Worm (Caenorhabditis elegans): ENCODE results near the gene chts-1.

DNA sequence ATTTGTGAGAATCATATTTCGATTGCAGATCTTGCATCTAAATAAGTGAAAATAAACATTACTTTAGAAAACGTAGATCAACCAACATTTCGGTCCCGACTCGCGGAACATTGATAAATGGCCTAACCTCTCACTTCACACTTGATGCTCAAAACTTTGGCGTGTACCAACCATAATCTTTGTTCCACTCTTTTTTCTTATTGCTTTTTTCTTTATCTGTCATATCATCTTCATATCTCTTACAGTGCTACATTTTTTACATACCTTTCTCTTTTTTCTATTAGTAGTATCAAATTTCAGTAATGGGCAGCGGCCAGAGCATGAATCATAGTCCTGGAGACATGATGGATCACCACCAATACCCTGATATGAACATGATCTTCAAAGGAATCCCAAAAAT, 5.8 kb upstream of the chts-1 start, which contains the start of gene F46C8.3:
- TF ChIP-seq ztf-29 (GFP tag; IDR thresholded peaks at IDR 0.05) (no peak), cog-1 (tag; optimal IDR thresholded peaks at IDR 0.05) (no peak), klf-2 (GFP tag; conservative IDR thresholded peaks at IDR 0.05) (no peak), flt-1 (GFP tag; IDR thresholded peaks at IDR 0.05) (no peak), med-1 (GFP tag; optimal IDR thresholded peaks at IDR 0.05; ENCODE audit: insufficient read depth) (no peak)

All from whole organism, midembryonic.